Worm (Caenorhabditis elegans): ENCODE results near the gene skr-17.
A peak's percentile ranks its signal among the peaks of the same experiment; 100 is the strongest.

ce11 chrII:7801899-7802298 lies 18.6 kb downstream of the skr-17 start:
- TF ChIP-seq ama-1 (optimal IDR thresholded peaks at IDR 0.05), result no peak
- TF ChIP-seq egl-27 (tag; optimal IDR thresholded peaks at IDR 0.05), result no peak
- TF ChIP-seq sea-2 (GFP tag; optimal IDR thresholded peaks at IDR 0.05), result no peak
- no peak for TF ChIP-seq snpc-4 (tag; optimal IDR thresholded peaks at IDR 0.05)
- TF ChIP-seq nhr-23 (tag; optimal IDR thresholded peaks at IDR 0.05), result peak; percentile 70
- no peak for TF ChIP-seq nhr-11 (tag; optimal IDR thresholded peaks at IDR 0.05)
- no peak for TF ChIP-seq nhr-77 (tag; optimal IDR thresholded peaks at IDR 0.05)
- TF ChIP-seq ztf-11 (tag; optimal IDR thresholded peaks at IDR 0.05), result no peak
- no peak for TF ChIP-seq pqm-1 (tag; optimal IDR thresholded peaks at IDR 0.05)

Measured in whole organism, L3 larva.